Worm (Caenorhabditis elegans) whole organism, L3 larva: Measurements from ENCODE around the gene M01H9.2.

Experiments used
- ZK546.5 ChIP-seq: sonication (generic microtip); optimal IDR thresholded peaks from 2 replicates; lab custom pipeline; 2017; ENCODE audit warnings: missing biosample characterization, missing genetic modification characterization
- ama-1 ChIP-seq: fragments of 150-350 bp; optimal IDR thresholded peaks from 2 replicates; lab custom pipeline; 2018
- ceh-16 ChIP-seq: sonication (generic microtip); optimal IDR thresholded peaks from 2 replicates; lab custom pipeline; 2017; ENCODE audit warnings: missing biosample characterization, missing genetic modification characterization
- egl-27 ChIP-seq: sonication (generic microtip); optimal IDR thresholded peaks from 4 replicates; lab custom pipeline; 2017; ENCODE audit warnings: missing biosample characterization, missing genetic modification reagents, missing genetic modification characterization
- mml-1 ChIP-seq: fragments of 150-350 bp; sonication (generic microtip); optimal IDR thresholded peaks from 3 replicates; lab custom pipeline; 2014; ENCODE audit warnings: missing biosample characterization, missing genetic modification characterization
- nfya-1 ChIP-seq: sonication (generic microtip); optimal IDR thresholded peaks from 2 replicates; lab custom pipeline; 2017; ENCODE audit warnings: missing genetic modification characterization, mild to moderate bottlenecking, missing compliant biosample characterization, antibody characterized with exemption, moderate library complexity; ENCODE audit not compliant: insufficient read depth
- nhr-76 ChIP-seq: fragments of 150-350 bp; sonication (generic microtip); optimal IDR thresholded peaks from 5 replicates; lab custom pipeline; 2014; ENCODE audit warnings: missing biosample characterization, missing genetic modification characterization
- nhr-77 ChIP-seq: fragments of 150-350 bp; optimal IDR thresholded peaks from 2 replicates; lab custom pipeline; 2014; ENCODE audit warnings: missing biosample characterization, missing genetic modification characterization
- pha-4 ChIP-seq: fragments of 150-350 bp; optimal IDR thresholded peaks from 2 replicates; lab custom pipeline; 2014; ENCODE audit warnings: missing biosample characterization, missing genetic modification reagents, missing genetic modification characterization
- pqm-1 ChIP-seq: fragments of 150-350 bp; optimal IDR thresholded peaks from 2 replicates; lab custom pipeline; 2017; ENCODE audit warnings: missing biosample characterization, missing genetic modification characterization, inconsistent platforms
- snpc-4 ChIP-seq: fragments of 150-350 bp; optimal IDR thresholded peaks from 2 replicates; lab custom pipeline; 2014; ENCODE audit warnings: missing biosample characterization, missing genetic modification characterization
- unc-39 ChIP-seq: sonication (generic microtip); optimal IDR thresholded peaks from 4 replicates; lab custom pipeline; 2017; ENCODE audit warnings: missing biosample characterization, missing genetic modification characterization

DNA sequence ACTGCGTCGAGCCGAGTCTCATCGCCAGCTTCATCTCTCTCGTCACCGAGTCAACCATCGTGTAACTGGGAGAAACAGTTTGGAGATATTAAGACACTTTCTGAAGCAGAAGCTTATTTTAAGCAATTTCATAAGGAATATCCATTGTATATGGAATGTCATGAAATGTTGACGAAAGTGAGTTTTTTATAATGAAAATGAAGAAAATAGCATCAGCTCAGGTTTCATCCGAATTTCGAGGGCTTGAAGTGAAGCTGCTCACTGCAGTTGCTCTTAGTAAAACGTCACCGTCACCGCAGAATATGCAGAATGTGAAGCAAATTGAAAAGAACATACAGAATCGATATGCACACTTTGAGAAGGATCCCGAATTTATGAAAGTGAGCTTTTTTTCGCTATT lies 49.9 kb downstream of the M01H9.2 start:
- TF ChIP-seq egl-27 (tag; lab: Kevin White, UChicago) (no peak), nfya-1 (tag; lab: Kevin White, UChicago) (no peak), ceh-16 (tag; lab: Kevin White, UChicago) (no peak), mml-1 (no peak), unc-39 (tag; lab: Kevin White, UChicago) (no peak), ama-1 (lab: Kevin White, UChicago) (no peak), pha-4 (tag; lab: Kevin White, UChicago) (no peak), snpc-4 (tag; lab: Kevin White, UChicago) (no peak), nhr-76 (tag; lab: Kevin White, UChicago) (no peak), pqm-1 (tag; lab: Kevin White, UChicago) (no peak), nhr-77 (tag; lab: Kevin White, UChicago) (no peak), ZK546.5 (tag; lab: Kevin White, UChicago) (no peak)
